Fruit fly (Drosophila melanogaster): ENCODE results near the gene hoe1.

hoe1 gene

dm6 chr2L:4981278-4981966 lies 49.2 kb upstream of the hoe1 start, which contains the start of the genes CG8892 and CG34126 (continued):
- TF ChIP-seq CG15011 (GFP tag; optimal IDR thresholded peaks at IDR 0.05) = peak; percentile 95
- TF ChIP-seq inv (GFP tag; IDR thresholded peaks at IDR 0.05; ENCODE audit: partially characterized antibody) = no peak
- TF ChIP-seq Blimp-1 (GFP tag; optimal IDR thresholded peaks at IDR 0.05) = peak; percentile 92
- TF ChIP-seq CG3065 (GFP tag; optimal IDR thresholded peaks at IDR 0.05) = peak; percentile 96
- peak; percentile 93 for TF ChIP-seq CG1792 (GFP tag; optimal IDR thresholded peaks at IDR 0.05)
- peak; percentile 92 for TF ChIP-seq CG7987 (GFP tag; optimal IDR thresholded peaks at IDR 0.05)
- peak; percentile 72; the same call in 1 of the 2 replicates for TF ChIP-seq aop (GFP tag; IDR thresholded peaks at IDR 0.05)
- peak; percentile 65 for TF ChIP-seq wek (GFP tag; optimal IDR thresholded peaks at IDR 0.05)
- TF ChIP-seq Max (GFP tag; optimal IDR thresholded peaks at IDR 0.05) = peak; percentile 99
- TF ChIP-seq Fer1 (GFP tag; optimal IDR thresholded peaks at IDR 0.05) = peak; percentile 97
- peak; percentile 90 for TF ChIP-seq CG11560 (tag; IDR thresholded peaks at IDR 0.05)
- peak; percentile 81 for TF ChIP-seq p53 (GFP tag; optimal IDR thresholded peaks at IDR 0.05)
- peak; percentile 97 for TF ChIP-seq al (GFP tag; IDR thresholded peaks at IDR 0.05)
- peak; percentile 98 for TF ChIP-seq phol (tag; optimal IDR thresholded peaks at IDR 0.05)
- peak; percentile 85 for TF ChIP-seq ap (GFP tag; IDR thresholded peaks at IDR 0.05)
- peak; percentile 81 for TF ChIP-seq schlank (tag; optimal IDR thresholded peaks at IDR 0.05)
- TF ChIP-seq Hr3 (GFP tag; optimal IDR thresholded peaks at IDR 0.05) = peak; percentile 99
- TF ChIP-seq pros (GFP tag; optimal IDR thresholded peaks at IDR 0.05) = peak; percentile 51
- no peak for TF ChIP-seq Doc3 (GFP tag; IDR thresholded peaks at IDR 0.05; ENCODE audit: partially characterized antibody)
- TF ChIP-seq HLHmδ (GFP tag; optimal IDR thresholded peaks at IDR 0.05) = no peak
- TF ChIP-seq zfh1 (GFP tag; IDR thresholded peaks at IDR 0.05) = peak; percentile 96
- peak; percentile 98 for TF ChIP-seq CG15696 (tag; optimal IDR thresholded peaks at IDR 0.05)
- TF ChIP-seq CG34376 (GFP tag; optimal IDR thresholded peaks at IDR 0.05) = peak; percentile 97
- TF ChIP-seq Dip2 (GFP tag; IDR thresholded peaks at IDR 0.05) = peak; percentile 71
- TF ChIP-seq lov (optimal IDR thresholded peaks at IDR 0.05) = no peak
- TF ChIP-seq lov (GFP tag; IDR thresholded peaks at IDR 0.05) = peak; percentile 72; the same call in 2 of the 3 replicates
- TF ChIP-seq Bdp1 (GFP tag; optimal IDR thresholded peaks at IDR 0.05) = peak; percentile 92
- peak; percentile 98 for TF ChIP-seq dpn (GFP tag; optimal IDR thresholded peaks at IDR 0.05)
- TF ChIP-seq CG14860 (GFP tag; IDR thresholded peaks at IDR 0.05; ENCODE audit: partially characterized antibody) = no peak
- TF ChIP-seq pan (optimal IDR thresholded peaks at IDR 0.05) = no peak
- peak in 1 of 2 experiments; percentile 94 for TF ChIP-seq pan (GFP tag; optimal IDR thresholded peaks at IDR 0.05 in 1 of 2, IDR thresholded peaks at IDR 0.05 in 1 of 2)
- peak; percentile 53; the same call in 1 of the 4 replicates for TF ChIP-seq Dll (GFP tag; IDR thresholded peaks at IDR 0.05; ENCODE audit: partially characterized antibody)
- TF ChIP-seq Mad (GFP tag; optimal IDR thresholded peaks at IDR 0.05) = peak; percentile 97
- TF ChIP-seq sisA (GFP tag; IDR thresholded peaks at IDR 0.05) = peak; percentile 98
- TF ChIP-seq CG12942 (GFP tag; optimal IDR thresholded peaks at IDR 0.05) = peak; percentile 99
- peak; percentile 75 to 94 for TF ChIP-seq bsh (GFP tag; optimal IDR thresholded peaks at IDR 0.05)
- TF ChIP-seq Jarid2 (GFP tag; optimal IDR thresholded peaks at IDR 0.05) = peak; percentile 88
- peak; percentile 97 for TF ChIP-seq twi (tag; optimal IDR thresholded peaks at IDR 0.05)
- TF ChIP-seq shn (GFP tag; optimal IDR thresholded peaks at IDR 0.05) = peak; percentile 96
- peak; percentile 95 for TF ChIP-seq jigr1 (GFP tag; IDR thresholded peaks at IDR 0.05)
- TF ChIP-seq tio (GFP tag; optimal IDR thresholded peaks at IDR 0.05) = peak; percentile 98
- TF ChIP-seq bbx (GFP tag; IDR thresholded peaks at IDR 0.05; ENCODE audit: partially characterized antibody) = no peak
- peak; percentile 92 for TF ChIP-seq chm (GFP tag; IDR thresholded peaks at IDR 0.05)
- TF ChIP-seq peb (GFP tag; IDR thresholded peaks at IDR 0.05) = peak; percentile 93
- peak; percentile 96 for TF ChIP-seq Dek (tag; optimal IDR thresholded peaks at IDR 0.05)
- TF ChIP-seq prd (optimal IDR thresholded peaks at IDR 0.05) = no peak
- peak; percentile 98 for TF ChIP-seq prd (GFP tag; IDR thresholded peaks at IDR 0.05)
- peak; percentile 90 for TF ChIP-seq cas (GFP tag; IDR thresholded peaks at IDR 0.05)
- peak; percentile 93 for TF ChIP-seq gsb-n (tag; optimal IDR thresholded peaks at IDR 0.05)
- TF ChIP-seq E2f1 (GFP tag; IDR thresholded peaks at IDR 0.05) = peak; percentile 94

All from whole organism, embryonic.